Worm (Caenorhabditis elegans): ENCODE data around the gene ugt-39.
A peak's percentile ranks its signal among the peaks of the same experiment; 100 is the strongest.

- TF ChIP-seq mdl-1 (tag; optimal IDR thresholded peaks at IDR 0.05) (no peak), fos-1 (tag; optimal IDR thresholded peaks at IDR 0.05) (no peak), snpc-4 (tag; optimal IDR thresholded peaks at IDR 0.05) (peak; percentile 82), pqm-1 (tag; optimal IDR thresholded peaks at IDR 0.05) (peak; percentile 75), ztf-4 (tag; optimal IDR thresholded peaks at IDR 0.05) (peak; percentile 32), nfya-1 (tag; optimal IDR thresholded peaks at IDR 0.05; ENCODE audit: insufficient read depth) (peak; percentile 95), lin-15B (tag; optimal IDR thresholded peaks at IDR 0.05) (peak; percentile 92)
These were observed 39.6 kb downstream of the ugt-39 start, which contains the start of gene F09G2.2 for ce11 chrV:7196498-7196966.
